Fruit fly (Drosophila melanogaster): ENCODE data around the gene sd.

The sd gene

dm6 chrX:15852815-15853542 is 48.8 kb downstream of the sd start, which contains the start of the genes UBL3 and CG15914 (continued):
- peak; percentile 44 for TF ChIP-seq CG8924 (tag; optimal IDR thresholded peaks at IDR 0.05)
- TF ChIP-seq cg (GFP tag; optimal IDR thresholded peaks at IDR 0.05): peak; percentile 85
- no peak for TF ChIP-seq tio (GFP tag; optimal IDR thresholded peaks at IDR 0.05)
- no peak for TF ChIP-seq Oaz (GFP tag; IDR thresholded peaks at IDR 0.05)
- TF ChIP-seq Vsx1 (GFP tag; optimal IDR thresholded peaks at IDR 0.05): peak; percentile 12
- no peak for TF ChIP-seq Neu2 (GFP tag; optimal IDR thresholded peaks at IDR 0.05; ENCODE audit: borderline replicate concordance)
- TF ChIP-seq CG16863 (GFP tag; optimal IDR thresholded peaks at IDR 0.05): no peak
- no peak for TF ChIP-seq CG5245 (GFP tag; optimal IDR thresholded peaks at IDR 0.05)
- TF ChIP-seq CG12769 (tag; optimal IDR thresholded peaks at IDR 0.05): no peak
- no peak for TF ChIP-seq Dip2 (GFP tag; IDR thresholded peaks at IDR 0.05)
- TF ChIP-seq CG13424 (tag; optimal IDR thresholded peaks at IDR 0.05): peak; percentile 6
- TF ChIP-seq sug (tag; optimal IDR thresholded peaks at IDR 0.05): peak; percentile 30
- TF ChIP-seq MBD-R2 (GFP tag; IDR thresholded peaks at IDR 0.05): peak; percentile 45
- TF ChIP-seq CG17186 (GFP tag; optimal IDR thresholded peaks at IDR 0.05): peak; percentile 75
- no peak for TF ChIP-seq D (optimal IDR thresholded peaks at IDR 0.05)
- no peak for TF ChIP-seq D (GFP tag; optimal IDR thresholded peaks at IDR 0.05)
- no peak for TF ChIP-seq ap (GFP tag; IDR thresholded peaks at IDR 0.05)
- no peak for TF ChIP-seq Bteb2 (GFP tag; optimal IDR thresholded peaks at IDR 0.05)
- 0 out of 3 replicates have a peak, but pooled peaks have one; percentile 22 for TF ChIP-seq CG7357 (GFP tag; IDR thresholded peaks at IDR 0.05)
- peak; percentile 36 for TF ChIP-seq CG17829 (tag; optimal IDR thresholded peaks at IDR 0.05)

dm6 chrX:15857601-15858284 is 53.6 kb downstream of the sd start, which contains the start of the genes CG46440 and Myb:
Gene CG46440 (minus strand): TSS chrX:15857823.
Gene Myb (minus strand): TSS chrX:15857823.
- TF ChIP-seq oc (tag; optimal IDR thresholded peaks at IDR 0.05): no peak
- peak; percentile 83 for TF ChIP-seq ato (GFP tag; IDR thresholded peaks at IDR 0.05; ENCODE audit: partially characterized antibody)
- TF ChIP-seq jigr1 (GFP tag; IDR thresholded peaks at IDR 0.05): no peak
- TF ChIP-seq CG13624 (GFP tag; optimal IDR thresholded peaks at IDR 0.05): no peak
- no peak for TF ChIP-seq CG6813 (GFP tag; optimal IDR thresholded peaks at IDR 0.05)
- peak; percentile 59; the same call in 1 of the 3 replicates for TF ChIP-seq Doc3 (GFP tag; IDR thresholded peaks at IDR 0.05; ENCODE audit: partially characterized antibody)
- TF ChIP-seq HmgZ (tag; optimal IDR thresholded peaks at IDR 0.05): peak; percentile 14
- no peak for TF ChIP-seq CG10654 (GFP tag; optimal IDR thresholded peaks at IDR 0.05)
- peak; percentile 67 for TF ChIP-seq CG1603 (tag; optimal IDR thresholded peaks at IDR 0.05)
- no peak for TF ChIP-seq tll (GFP tag; optimal IDR thresholded peaks at IDR 0.05)
- peak; percentile 82 for TF ChIP-seq MESR4 (GFP tag; optimal IDR thresholded peaks at IDR 0.05)
- TF ChIP-seq Sin3A (optimal IDR thresholded peaks at IDR 0.05): no peak
- TF ChIP-seq vvl (GFP tag; IDR thresholded peaks at IDR 0.05): peak; percentile 37; the same call in 1 of the 2 replicates
- TF ChIP-seq Pdp1 (GFP tag; optimal IDR thresholded peaks at IDR 0.05): peak in 1 of 2 experiments; percentile 5
- no peak for TF ChIP-seq Vsx1 (GFP tag; optimal IDR thresholded peaks at IDR 0.05)
- TF ChIP-seq unpg (GFP tag; optimal IDR thresholded peaks at IDR 0.05): peak; percentile 1
- TF ChIP-seq sna (GFP tag; IDR thresholded peaks at IDR 0.05; ENCODE audit: partially characterized antibody): peak; percentile 57
- TF ChIP-seq sens (GFP tag): peak; percentile 54
- TF ChIP-seq Usf (GFP tag; optimal IDR thresholded peaks at IDR 0.05): no peak
- peak; percentile 88 for TF ChIP-seq CG30020 (tag; optimal IDR thresholded peaks at IDR 0.05)
- peak; percentile 10 for TF ChIP-seq lbe (GFP tag; optimal IDR thresholded peaks at IDR 0.05)
- no peak for TF ChIP-seq CG3838 (GFP tag; optimal IDR thresholded peaks at IDR 0.05)
- TF ChIP-seq prd (optimal IDR thresholded peaks at IDR 0.05): no peak
- TF ChIP-seq prd (GFP tag; IDR thresholded peaks at IDR 0.05): peak; percentile 16; the same call in 1 of the 3 replicates
- TF ChIP-seq Taf1 (GFP tag; IDR thresholded peaks at IDR 0.05): no peak
- peak; percentile 37 for TF ChIP-seq nom (GFP tag; optimal IDR thresholded peaks at IDR 0.05)
- peak; percentile 75 for TF ChIP-seq mld (GFP tag; IDR thresholded peaks at IDR 0.05; ENCODE audit: partially characterized antibody)
- no peak for TF ChIP-seq Kr (GFP tag; optimal IDR thresholded peaks at IDR 0.05)
- TF ChIP-seq zf30C (GFP tag; optimal IDR thresholded peaks at IDR 0.05): peak; percentile 60
